Worm (Caenorhabditis elegans): ENCODE measurements around the gene C01G12.9.
A peak's percentile ranks its signal among the peaks of the same experiment; 100 is the strongest.

C01G12.9 gene

DNA sequence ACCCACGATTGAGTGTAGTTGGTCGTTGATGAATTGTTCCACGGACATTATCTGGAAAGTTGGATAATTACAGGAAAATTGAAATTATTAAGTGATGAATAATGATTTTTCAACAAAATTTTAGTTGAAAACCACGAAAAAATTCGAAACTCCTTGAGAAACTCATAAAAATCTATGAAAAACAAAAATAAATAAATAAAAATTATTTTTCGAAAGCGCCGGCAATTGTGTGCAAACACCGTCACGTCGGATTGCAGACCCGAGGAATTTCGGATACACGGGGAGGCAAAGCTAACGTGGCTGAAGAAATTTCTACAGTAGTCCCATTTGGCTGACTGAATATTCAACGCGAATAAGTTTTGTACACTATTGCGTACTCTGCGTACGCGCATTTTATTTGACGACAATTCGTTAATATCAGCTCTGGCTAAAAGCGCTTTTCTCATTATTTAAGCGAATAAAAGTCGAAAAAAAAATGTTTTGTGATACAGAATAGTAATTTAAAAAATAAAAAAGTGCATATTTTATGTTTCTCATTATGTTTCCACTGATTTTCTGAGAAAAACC is 17.2 kb upstream of the C01G12.9 start, which contains the start of gene mog-4:
mog-4 (minus strand) TSS at position 51 of the 567 bp plus-strand sequence.
- TF ChIP-seq scrt-1 (GFP tag; IDR thresholded peaks at IDR 0.05) (peak; percentile 69), tbx-11 (GFP tag; IDR thresholded peaks at IDR 0.05) (peak; percentile 68), F13C5.2 (tag; optimal IDR thresholded peaks at IDR 0.05) (peak; percentile 71), pes-1 (GFP tag; IDR thresholded peaks at IDR 0.05) (peak; percentile 73), tbx-37 (GFP tag; conservative IDR thresholded peaks at IDR 0.05) (peak; percentile 91), sea-1 (GFP tag; conservative IDR thresholded peaks at IDR 0.05) (peak; percentile 41; the same call in 1 of the 2 replicates)

- peak; percentile 46 for TF ChIP-seq tbx-37 (GFP tag; conservative IDR thresholded peaks at IDR 0.05)
Measured at ce11 chrII:14563766-14564370, 14.9 kb upstream of the C01G12.9 start.

- TF ChIP-seq ceh-36 (tag; optimal IDR thresholded peaks at IDR 0.05) (no peak), ets-7 (tag; optimal IDR thresholded peaks at IDR 0.05) (no peak), tbx-11 (GFP tag; IDR thresholded peaks at IDR 0.05) (no peak), tra-4 (tag; optimal IDR thresholded peaks at IDR 0.05) (no peak), pes-1 (GFP tag; IDR thresholded peaks at IDR 0.05) (no peak), hmg-4 (GFP tag; optimal IDR thresholded peaks at IDR 0.05) (no peak)
Measured at ce11 chrII:14567811-14568210, 11.0 kb upstream of the C01G12.9 start.

- TF ChIP-seq hmg-4 (GFP tag; optimal IDR thresholded peaks at IDR 0.05) (peak; percentile 26), hmbx-1 (tag; optimal IDR thresholded peaks at IDR 0.05) (no peak), tbx-37 (GFP tag; conservative IDR thresholded peaks at IDR 0.05) (no peak)
Measured at ce11 chrII:14569322-14569721, 9.5 kb upstream of the C01G12.9 start.

ce11 chrII:14570541-14571160 is 8.2 kb upstream of the C01G12.9 start:
- no peak for TF ChIP-seq B0310.2 (tag; optimal IDR thresholded peaks at IDR 0.05)
- no peak for TF ChIP-seq aly-1 (tag; optimal IDR thresholded peaks at IDR 0.05)
- no peak for TF ChIP-seq pes-1 (GFP tag; IDR thresholded peaks at IDR 0.05)
- TF ChIP-seq tbx-37 (GFP tag; conservative IDR thresholded peaks at IDR 0.05), result no peak
- no peak for TF ChIP-seq ama-1 (optimal IDR thresholded peaks at IDR 0.05)
- no peak for TF ChIP-seq sea-1 (GFP tag; conservative IDR thresholded peaks at IDR 0.05)
- no peak for TF ChIP-seq tbx-11 (GFP tag; IDR thresholded peaks at IDR 0.05)
- no peak for TF ChIP-seq tra-4 (tag; optimal IDR thresholded peaks at IDR 0.05)
- no peak for TF ChIP-seq flt-1 (GFP tag; IDR thresholded peaks at IDR 0.05)
- TF ChIP-seq ceh-13 (GFP tag; optimal IDR thresholded peaks at IDR 0.05), result no peak
- no peak for TF ChIP-seq hnd-1 (tag; optimal IDR thresholded peaks at IDR 0.05)

DNA sequence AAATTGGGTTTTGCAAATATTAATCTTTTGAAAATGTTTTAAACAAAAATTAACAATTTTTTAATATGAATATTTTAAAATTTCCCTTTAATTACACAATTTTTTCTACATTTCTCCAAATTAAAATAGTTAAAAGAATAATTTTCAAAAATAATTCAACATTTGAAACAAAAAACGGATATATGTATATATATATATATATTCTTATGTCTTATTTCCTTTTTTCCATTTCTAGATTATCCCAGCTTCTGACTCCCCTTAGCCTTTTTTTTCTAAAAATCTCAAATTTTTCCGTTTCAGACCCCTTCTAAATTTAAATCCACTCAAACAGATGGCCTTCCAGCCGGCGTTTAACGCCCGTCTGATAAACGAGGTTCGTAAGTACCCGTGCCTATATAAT is 5.5 kb upstream of the C01G12.9 start, which contains the start of gene madf-5:
madf-5 (plus strand) TSS at position 301 of the 400 bp plus-strand sequence.
- TF ChIP-seq sea-1 (GFP tag; conservative IDR thresholded peaks at IDR 0.05) (no peak), flt-1 (GFP tag; IDR thresholded peaks at IDR 0.05) (no peak), hmg-4 (GFP tag; optimal IDR thresholded peaks at IDR 0.05) (no peak), ceh-13 (GFP tag; optimal IDR thresholded peaks at IDR 0.05) (no peak)

DNA sequence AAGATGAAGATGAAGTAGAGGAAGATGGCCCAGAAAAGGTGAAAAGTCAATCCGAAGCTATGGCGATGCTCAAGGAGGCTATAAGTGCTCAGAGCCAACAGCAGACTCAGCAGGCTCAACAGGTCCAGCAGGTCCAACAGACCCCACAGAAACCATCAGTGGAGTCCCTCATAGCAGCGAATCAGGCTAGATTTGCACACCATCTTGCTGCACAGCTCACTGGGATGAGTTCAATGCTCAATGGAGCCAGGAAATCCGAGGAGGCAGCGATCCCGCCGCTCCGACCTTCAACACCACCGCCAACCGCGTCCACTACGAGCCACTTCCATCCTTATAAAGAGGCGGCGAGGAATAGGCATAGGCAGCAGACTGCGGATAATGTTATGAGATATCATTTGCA is 4.0 kb upstream of the C01G12.9 start:
- TF ChIP-seq hnd-1 (tag; optimal IDR thresholded peaks at IDR 0.05) (no peak), ama-1 (optimal IDR thresholded peaks at IDR 0.05) (no peak), tbx-37 (GFP tag; conservative IDR thresholded peaks at IDR 0.05) (no peak), B0310.2 (tag; optimal IDR thresholded peaks at IDR 0.05) (no peak), hmg-4 (GFP tag; optimal IDR thresholded peaks at IDR 0.05) (no peak), ceh-13 (GFP tag; optimal IDR thresholded peaks at IDR 0.05) (no peak), hmbx-1 (tag; optimal IDR thresholded peaks at IDR 0.05) (no peak), scrt-1 (GFP tag; IDR thresholded peaks at IDR 0.05) (no peak), pes-1 (GFP tag; IDR thresholded peaks at IDR 0.05) (no peak), sea-1 (GFP tag; conservative IDR thresholded peaks at IDR 0.05) (no peak)

DNA sequence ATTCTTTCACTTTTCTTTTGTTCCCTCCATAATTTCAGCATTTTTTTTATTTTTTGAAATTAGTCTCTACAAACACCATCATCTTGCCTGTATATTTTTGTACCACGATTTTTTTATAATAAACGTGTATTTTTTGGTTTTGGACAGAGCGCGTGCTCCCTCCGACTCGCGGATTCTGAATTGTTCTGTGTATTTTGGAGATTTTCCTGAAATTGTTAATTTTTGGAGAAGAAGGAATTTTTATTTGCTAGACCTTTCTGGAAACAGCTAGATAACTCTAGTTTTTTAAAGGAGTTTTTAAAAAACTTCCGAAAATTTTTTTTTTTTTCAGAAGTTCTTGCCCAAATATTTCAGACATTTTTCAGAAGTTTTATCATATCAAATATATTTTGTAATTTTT is 2.4 kb upstream of the C01G12.9 start, which contains the start of gene C01G12.13:
C01G12.13 (plus strand) TSS at position 301 of the 400 bp plus-strand sequence.
- TF ChIP-seq hmg-4 (GFP tag; optimal IDR thresholded peaks at IDR 0.05) (no peak), pes-1 (GFP tag; IDR thresholded peaks at IDR 0.05) (no peak), sea-1 (GFP tag; conservative IDR thresholded peaks at IDR 0.05) (no peak), ceh-13 (GFP tag; optimal IDR thresholded peaks at IDR 0.05) (no peak), hnd-1 (tag; optimal IDR thresholded peaks at IDR 0.05) (no peak), B0310.2 (tag; optimal IDR thresholded peaks at IDR 0.05) (no peak), ets-7 (tag; optimal IDR thresholded peaks at IDR 0.05) (no peak), tra-4 (tag; optimal IDR thresholded peaks at IDR 0.05) (no peak), ceh-36 (tag; optimal IDR thresholded peaks at IDR 0.05) (no peak), hmbx-1 (tag; optimal IDR thresholded peaks at IDR 0.05) (no peak), tbx-37 (GFP tag; conservative IDR thresholded peaks at IDR 0.05) (no peak), F13C5.2 (tag; optimal IDR thresholded peaks at IDR 0.05) (no peak), flt-1 (GFP tag; IDR thresholded peaks at IDR 0.05) (no peak), aly-1 (tag; optimal IDR thresholded peaks at IDR 0.05) (no peak), tbx-11 (GFP tag; IDR thresholded peaks at IDR 0.05) (no peak), ama-1 (optimal IDR thresholded peaks at IDR 0.05) (no peak), scrt-1 (GFP tag; IDR thresholded peaks at IDR 0.05) (no peak)

All from whole organism, early embryonic.